Fruit fly (Drosophila melanogaster) whole organism, embryonic: ENCODE measurements around the gene CG6652.

Source experiments
- CG9437 ChIP-seq: fragments of 200-800 bp; sonication (Bioruptor generic); optimal IDR thresholded peaks from 2 replicates; lab custom pipeline; 2018; ENCODE audit warnings: missing biosample characterization, mild to moderate bottlenecking, missing genetic modification characterization
- Hr78 ChIP-seq, 2 experiments: fragments of 200-800 bp in 1 of 2; fragments of >200 bp in 1 of 2; sonication (Bioruptor generic) in 1 of 2; optimal IDR thresholded peaks; 2 replicates each; lab custom pipeline; 2017 to 2019; ENCODE audit warnings: missing biosample characterization in 2 of 2, missing genetic modification characterization in 2 of 2, mild to moderate bottlenecking in 1 of 2, moderate library complexity in 1 of 2
- chif ChIP-seq, 2 experiments: fragments of 200-800 bp; sonication (Bioruptor generic); optimal IDR thresholded peaks; 3 replicates each; lab custom pipeline; 2016; ENCODE audit warnings: missing biosample characterization in 2 of 2, missing genetic modification characterization in 2 of 2
- twi ChIP-seq: fragments of 200-800 bp; optimal IDR thresholded peaks from 2 replicates; lab custom pipeline; 2019; ENCODE audit warnings: missing biosample characterization, mild to moderate bottlenecking, missing genetic modification characterization, moderate library complexity

dm6 chr3L:17050661-17051452, 28.2 kb upstream of the CG6652 start:
- TF ChIP-seq chif (GFP tag; optimal IDR thresholded peaks at IDR 0.05; lab: Kevin White, UChicago) = no peak
- TF ChIP-seq Hr78 (GFP tag; optimal IDR thresholded peaks at IDR 0.05; lab: Kevin White, UChicago) = no peak
- no peak for TF ChIP-seq twi (tag; lab: Kevin White, UChicago)
- no peak for TF ChIP-seq CG9437 (GFP tag; lab: Kevin White, UChicago)
